Worm (Caenorhabditis elegans): ENCODE measurements around the gene str-151.

str-151 gene

ce11 chrV:16603102-16603501 is 27.1 kb downstream of the str-151 start, which contains the start of gene T03E6.8:
Gene T03E6.8, minus strand, starts transcription at chrV:16603202.
- TF ChIP-seq ceh-13 (GFP tag; optimal IDR thresholded peaks at IDR 0.05) (no peak), F13C5.2 (tag; optimal IDR thresholded peaks at IDR 0.05) (no peak), sea-1 (GFP tag; conservative IDR thresholded peaks at IDR 0.05) (no peak), scrt-1 (GFP tag; IDR thresholded peaks at IDR 0.05) (no peak), flt-1 (GFP tag; IDR thresholded peaks at IDR 0.05) (no peak), B0310.2 (tag; optimal IDR thresholded peaks at IDR 0.05) (no peak), tbx-37 (GFP tag; conservative IDR thresholded peaks at IDR 0.05) (no peak), aly-1 (tag; optimal IDR thresholded peaks at IDR 0.05) (no peak), ets-7 (tag; optimal IDR thresholded peaks at IDR 0.05) (no peak), hnd-1 (tag; optimal IDR thresholded peaks at IDR 0.05) (no peak), hmg-4 (GFP tag; optimal IDR thresholded peaks at IDR 0.05) (no peak), ceh-36 (tag; optimal IDR thresholded peaks at IDR 0.05) (no peak), ama-1 (optimal IDR thresholded peaks at IDR 0.05) (no peak)

- no peak for TF ChIP-seq ama-1 (optimal IDR thresholded peaks at IDR 0.05)
- TF ChIP-seq hmg-4 (GFP tag; optimal IDR thresholded peaks at IDR 0.05) = no peak
- no peak for TF ChIP-seq hnd-1 (tag; optimal IDR thresholded peaks at IDR 0.05)
- no peak for TF ChIP-seq ceh-13 (GFP tag; optimal IDR thresholded peaks at IDR 0.05)
- TF ChIP-seq aly-1 (tag; optimal IDR thresholded peaks at IDR 0.05) = no peak
- no peak for TF ChIP-seq B0310.2 (tag; optimal IDR thresholded peaks at IDR 0.05)
- no peak for TF ChIP-seq flt-1 (GFP tag; IDR thresholded peaks at IDR 0.05)
- no peak for TF ChIP-seq scrt-1 (GFP tag; IDR thresholded peaks at IDR 0.05)
Measured at ce11 chrV:16604301-16604700, 28.3 kb downstream of the str-151 start.

ce11 chrV:16605463-16605862 is 29.5 kb downstream of the str-151 start:
- TF ChIP-seq B0310.2 (tag; optimal IDR thresholded peaks at IDR 0.05) (no peak), hmbx-1 (tag; optimal IDR thresholded peaks at IDR 0.05) (no peak), ceh-13 (GFP tag; optimal IDR thresholded peaks at IDR 0.05) (no peak), ama-1 (optimal IDR thresholded peaks at IDR 0.05) (no peak)

ce11 chrV:16606313-16606712 is 30.3 kb downstream of the str-151 start, which contains the start of gene Y32B12C.1:
Gene Y32B12C.1, plus strand, starts transcription at chrV:16606613.
- TF ChIP-seq ama-1 (optimal IDR thresholded peaks at IDR 0.05) = no peak
- TF ChIP-seq flt-1 (GFP tag; IDR thresholded peaks at IDR 0.05) = no peak
- TF ChIP-seq scrt-1 (GFP tag; IDR thresholded peaks at IDR 0.05) = no peak
- TF ChIP-seq hmbx-1 (tag; optimal IDR thresholded peaks at IDR 0.05) = no peak
- no peak for TF ChIP-seq ceh-36 (tag; optimal IDR thresholded peaks at IDR 0.05)
- TF ChIP-seq hmg-4 (GFP tag; optimal IDR thresholded peaks at IDR 0.05) = no peak
- TF ChIP-seq ets-7 (tag; optimal IDR thresholded peaks at IDR 0.05) = no peak
- TF ChIP-seq pes-1 (GFP tag; IDR thresholded peaks at IDR 0.05) = no peak
- no peak for TF ChIP-seq tra-4 (tag; optimal IDR thresholded peaks at IDR 0.05)
- TF ChIP-seq F13C5.2 (tag; optimal IDR thresholded peaks at IDR 0.05) = no peak
- TF ChIP-seq B0310.2 (tag; optimal IDR thresholded peaks at IDR 0.05) = no peak
- TF ChIP-seq hnd-1 (tag; optimal IDR thresholded peaks at IDR 0.05) = no peak
- no peak for TF ChIP-seq tbx-11 (GFP tag; IDR thresholded peaks at IDR 0.05)

ce11 chrV:16608478-16608877 is 32.5 kb downstream of the str-151 start:
- no peak for TF ChIP-seq B0310.2 (tag; optimal IDR thresholded peaks at IDR 0.05)
- TF ChIP-seq ama-1 (optimal IDR thresholded peaks at IDR 0.05) = no peak
- TF ChIP-seq tbx-11 (GFP tag; IDR thresholded peaks at IDR 0.05) = no peak
- no peak for TF ChIP-seq hnd-1 (tag; optimal IDR thresholded peaks at IDR 0.05)
- no peak for TF ChIP-seq hmbx-1 (tag; optimal IDR thresholded peaks at IDR 0.05)
- TF ChIP-seq scrt-1 (GFP tag; IDR thresholded peaks at IDR 0.05) = no peak
- no peak for TF ChIP-seq sea-1 (GFP tag; conservative IDR thresholded peaks at IDR 0.05)
- no peak for TF ChIP-seq ceh-36 (tag; optimal IDR thresholded peaks at IDR 0.05)
- TF ChIP-seq tbx-37 (GFP tag; conservative IDR thresholded peaks at IDR 0.05) = no peak
- no peak for TF ChIP-seq tra-4 (tag; optimal IDR thresholded peaks at IDR 0.05)
- no peak for TF ChIP-seq ceh-13 (GFP tag; optimal IDR thresholded peaks at IDR 0.05)
- no peak for TF ChIP-seq hmg-4 (GFP tag; optimal IDR thresholded peaks at IDR 0.05)
- TF ChIP-seq F13C5.2 (tag; optimal IDR thresholded peaks at IDR 0.05) = no peak
- no peak for TF ChIP-seq flt-1 (GFP tag; IDR thresholded peaks at IDR 0.05)

ce11 chrV:16610094-16610493 is 34.1 kb downstream of the str-151 start:
- TF ChIP-seq ets-7 (tag; optimal IDR thresholded peaks at IDR 0.05) (no peak), aly-1 (tag; optimal IDR thresholded peaks at IDR 0.05) (no peak), hnd-1 (tag; optimal IDR thresholded peaks at IDR 0.05) (no peak), pes-1 (GFP tag; IDR thresholded peaks at IDR 0.05) (no peak), ama-1 (optimal IDR thresholded peaks at IDR 0.05) (no peak), tbx-11 (GFP tag; IDR thresholded peaks at IDR 0.05) (no peak), hmg-4 (GFP tag; optimal IDR thresholded peaks at IDR 0.05) (no peak), scrt-1 (GFP tag; IDR thresholded peaks at IDR 0.05) (no peak), ceh-36 (tag; optimal IDR thresholded peaks at IDR 0.05) (no peak), tbx-37 (GFP tag; conservative IDR thresholded peaks at IDR 0.05) (no peak), B0310.2 (tag; optimal IDR thresholded peaks at IDR 0.05) (no peak), F13C5.2 (tag; optimal IDR thresholded peaks at IDR 0.05) (no peak), tra-4 (tag; optimal IDR thresholded peaks at IDR 0.05) (no peak), ceh-13 (GFP tag; optimal IDR thresholded peaks at IDR 0.05) (no peak), sea-1 (GFP tag; conservative IDR thresholded peaks at IDR 0.05) (no peak), flt-1 (GFP tag; IDR thresholded peaks at IDR 0.05) (no peak), hmbx-1 (tag; optimal IDR thresholded peaks at IDR 0.05) (no peak)

- TF ChIP-seq tbx-37 (GFP tag; conservative IDR thresholded peaks at IDR 0.05) (no peak), pes-1 (GFP tag; IDR thresholded peaks at IDR 0.05) (no peak), tbx-11 (GFP tag; IDR thresholded peaks at IDR 0.05) (no peak), ets-7 (tag; optimal IDR thresholded peaks at IDR 0.05) (no peak), hnd-1 (tag; optimal IDR thresholded peaks at IDR 0.05) (no peak), hmbx-1 (tag; optimal IDR thresholded peaks at IDR 0.05) (no peak), hmg-4 (GFP tag; optimal IDR thresholded peaks at IDR 0.05) (no peak), ceh-36 (tag; optimal IDR thresholded peaks at IDR 0.05) (no peak), B0310.2 (tag; optimal IDR thresholded peaks at IDR 0.05) (no peak), aly-1 (tag; optimal IDR thresholded peaks at IDR 0.05) (no peak), sea-1 (GFP tag; conservative IDR thresholded peaks at IDR 0.05) (no peak), tra-4 (tag; optimal IDR thresholded peaks at IDR 0.05) (no peak), ceh-13 (GFP tag; optimal IDR thresholded peaks at IDR 0.05) (no peak), flt-1 (GFP tag; IDR thresholded peaks at IDR 0.05) (no peak), F13C5.2 (tag; optimal IDR thresholded peaks at IDR 0.05) (no peak), scrt-1 (GFP tag; IDR thresholded peaks at IDR 0.05) (no peak)
Measured at ce11 chrV:16610791-16611385, 34.9 kb downstream of the str-151 start, which contains the start of gene srw-54. Gene srw-54, plus strand, starts transcription at chrV:16611335.

Measured in whole organism, early embryonic.